Fruit fly (Drosophila melanogaster): ENCODE measurements around the gene t.

The t gene

DNA sequence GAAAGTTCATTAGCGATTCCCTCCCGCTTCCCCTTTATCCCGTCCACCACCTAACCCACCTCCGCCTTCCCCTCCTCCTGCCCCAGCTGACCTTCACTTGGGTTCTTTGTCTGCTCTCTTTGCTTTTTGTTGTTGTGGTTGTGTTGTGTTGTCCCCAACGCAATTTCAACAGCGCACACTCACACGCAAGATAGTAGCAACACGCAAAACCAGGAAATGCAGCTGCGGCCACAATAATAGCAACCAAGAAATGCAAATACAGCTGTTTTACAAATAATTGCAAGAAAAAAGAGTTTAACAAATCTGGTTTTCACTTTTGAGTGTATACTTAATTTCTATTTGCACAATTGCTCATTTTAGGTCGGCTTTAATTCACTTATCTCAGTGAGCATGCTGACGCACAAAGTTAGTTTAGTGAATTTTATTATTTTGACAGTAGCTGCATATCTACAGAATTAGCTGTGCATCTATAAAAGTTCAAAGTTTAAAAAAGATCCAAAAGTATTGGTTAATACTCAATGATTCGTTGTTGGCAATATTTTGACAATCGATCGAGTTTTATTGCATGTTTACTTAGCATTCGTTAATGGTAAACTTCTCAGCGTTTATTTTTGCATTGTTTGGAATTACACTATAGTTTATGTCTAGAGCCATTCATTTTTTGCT, 28.3 kb upstream of the t start:
- no peak for TF ChIP-seq CG7045 (GFP tag; optimal IDR thresholded peaks at IDR 0.05)
- TF ChIP-seq Mnt (GFP tag; optimal IDR thresholded peaks at IDR 0.05), result peak; percentile 40
- TF ChIP-seq bab1 (GFP tag; optimal IDR thresholded peaks at IDR 0.05), result peak; percentile 37
- TF ChIP-seq tj (GFP tag; optimal IDR thresholded peaks at IDR 0.05), result peak; percentile 30
- no peak for TF ChIP-seq kay (GFP tag; ENCODE audit: borderline replicate concordance)
- no peak for TF ChIP-seq toe (GFP tag; optimal IDR thresholded peaks at IDR 0.05)
- TF ChIP-seq Crg-1 (GFP tag; optimal IDR thresholded peaks at IDR 0.05), result no peak
- peak; percentile 37 for TF ChIP-seq CG11617 (GFP tag; optimal IDR thresholded peaks at IDR 0.05)
- peak; percentile 21 for TF ChIP-seq CG5204 (GFP tag; optimal IDR thresholded peaks at IDR 0.05)
- TF ChIP-seq ovo (GFP tag; optimal IDR thresholded peaks at IDR 0.05), result peak; percentile 17
- peak; percentile 32 for TF ChIP-seq CG7101 (tag; optimal IDR thresholded peaks at IDR 0.05)
- peak; percentile 26 for TF ChIP-seq CG33017 (tag; optimal IDR thresholded peaks at IDR 0.05)
- TF ChIP-seq CG14711 (tag; optimal IDR thresholded peaks at IDR 0.05), result peak; percentile 22
- TF ChIP-seq pad (GFP tag; optimal IDR thresholded peaks at IDR 0.05), result no peak

DNA sequence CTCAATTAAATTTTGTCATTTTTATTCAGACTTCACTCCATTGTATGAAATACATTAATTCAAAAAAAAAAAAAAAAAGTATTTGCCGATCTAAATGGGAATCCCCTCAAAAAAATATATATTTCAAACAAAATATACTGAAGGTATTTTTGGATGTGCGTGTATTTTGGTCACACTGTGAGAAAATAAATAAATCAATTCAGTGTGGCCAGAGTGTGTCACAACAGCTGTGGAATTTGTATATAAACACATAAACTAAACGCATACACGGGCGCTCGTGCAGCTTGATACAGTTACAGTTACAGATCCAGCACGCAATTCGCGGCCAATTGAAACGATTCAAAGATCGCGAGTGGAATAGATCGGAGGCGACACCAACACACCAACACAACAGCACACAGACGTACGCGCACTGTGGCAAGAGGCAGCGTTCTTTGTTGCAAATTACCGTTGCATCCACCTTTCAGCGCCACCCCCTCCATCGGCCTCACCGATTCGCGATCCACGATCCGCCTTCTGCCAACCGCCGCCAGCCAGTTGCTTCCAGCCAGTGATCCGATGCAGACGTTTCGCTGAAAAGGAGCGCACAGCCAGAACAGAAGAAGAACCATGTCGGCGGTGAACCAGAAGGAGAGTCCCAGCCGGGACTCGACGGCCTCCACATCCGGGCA, 27.2 kb upstream of the t start, which contains the start of gene CG17754:
Gene CG17754, plus strand, starts transcription at position 260 of the 671 bp plus-strand sequence.
- TF ChIP-seq ovo (GFP tag; optimal IDR thresholded peaks at IDR 0.05), result peak; percentile 4
- TF ChIP-seq CG14711 (tag; optimal IDR thresholded peaks at IDR 0.05), result no peak
- TF ChIP-seq kay (GFP tag; ENCODE audit: borderline replicate concordance), result no peak
- peak; percentile 2 for TF ChIP-seq CG11617 (GFP tag; optimal IDR thresholded peaks at IDR 0.05)
- TF ChIP-seq CG33017 (tag; optimal IDR thresholded peaks at IDR 0.05), result no peak
- TF ChIP-seq Mnt (GFP tag; optimal IDR thresholded peaks at IDR 0.05), result peak; percentile 46
- TF ChIP-seq CG5204 (GFP tag; optimal IDR thresholded peaks at IDR 0.05), result no peak
- TF ChIP-seq CG1620 (GFP tag; optimal IDR thresholded peaks at IDR 0.05), result peak; percentile 17
- no peak for TF ChIP-seq CG12768 (GFP tag; optimal IDR thresholded peaks at IDR 0.05)
- no peak for TF ChIP-seq pad (GFP tag; optimal IDR thresholded peaks at IDR 0.05)
- TF ChIP-seq CG7101 (tag; optimal IDR thresholded peaks at IDR 0.05), result peak; percentile 11
- no peak for TF ChIP-seq Hr96 (GFP tag; optimal IDR thresholded peaks at IDR 0.05)
- TF ChIP-seq bab1 (GFP tag; optimal IDR thresholded peaks at IDR 0.05), result peak; percentile 65
- no peak for TF ChIP-seq cic (GFP tag; optimal IDR thresholded peaks at IDR 0.05)
- no peak for TF ChIP-seq Clk (GFP tag; optimal IDR thresholded peaks at IDR 0.05)
- TF ChIP-seq tj (GFP tag; optimal IDR thresholded peaks at IDR 0.05), result peak; percentile 30

- TF ChIP-seq Hr96 (GFP tag; optimal IDR thresholded peaks at IDR 0.05) (no peak), toe (GFP tag; optimal IDR thresholded peaks at IDR 0.05) (no peak), cnc (optimal IDR thresholded peaks at IDR 0.05) (no peak), CG14711 (tag; optimal IDR thresholded peaks at IDR 0.05) (no peak), Mnt (GFP tag; optimal IDR thresholded peaks at IDR 0.05) (no peak), ovo (GFP tag; optimal IDR thresholded peaks at IDR 0.05) (no peak), kay (GFP tag; ENCODE audit: borderline replicate concordance) (no peak), Clk (GFP tag; optimal IDR thresholded peaks at IDR 0.05) (no peak), CG7045 (GFP tag; optimal IDR thresholded peaks at IDR 0.05) (no peak), CG11617 (GFP tag; optimal IDR thresholded peaks at IDR 0.05) (no peak)
These were observed 25.0 kb upstream of the t start for dm6 chrX:9248040-9248439.

- TF ChIP-seq ovo (GFP tag; optimal IDR thresholded peaks at IDR 0.05) (peak; percentile 32), CG7101 (tag; optimal IDR thresholded peaks at IDR 0.05) (peak; percentile 24), Clk (GFP tag; optimal IDR thresholded peaks at IDR 0.05) (no peak), bab1 (GFP tag; optimal IDR thresholded peaks at IDR 0.05) (peak; percentile 26), tj (GFP tag; optimal IDR thresholded peaks at IDR 0.05) (peak; percentile 70), cic (GFP tag; optimal IDR thresholded peaks at IDR 0.05) (no peak)
These were observed 24.2 kb upstream of the t start, which contains the start of the genes amx and Dsor1 for dm6 chrX:9247171-9247783. Gene amx (minus strand): TSS chrX:9247336. Gene Dsor1 (plus strand): TSS chrX:9247342.

- TF ChIP-seq tj (GFP tag; optimal IDR thresholded peaks at IDR 0.05) (peak; percentile 53), CG12768 (GFP tag; optimal IDR thresholded peaks at IDR 0.05) (no peak), cic (GFP tag; optimal IDR thresholded peaks at IDR 0.05) (no peak), CG5204 (GFP tag; optimal IDR thresholded peaks at IDR 0.05) (no peak), CG1620 (GFP tag; optimal IDR thresholded peaks at IDR 0.05) (peak; percentile 86), Clk (GFP tag; optimal IDR thresholded peaks at IDR 0.05) (no peak), CG7045 (GFP tag; optimal IDR thresholded peaks at IDR 0.05) (peak; percentile 30), Hr96 (GFP tag; optimal IDR thresholded peaks at IDR 0.05) (peak; percentile 82), Crg-1 (GFP tag; optimal IDR thresholded peaks at IDR 0.05) (peak; percentile 84), cnc (optimal IDR thresholded peaks at IDR 0.05) (no peak), CG33017 (tag; optimal IDR thresholded peaks at IDR 0.05) (no peak), bab1 (GFP tag; optimal IDR thresholded peaks at IDR 0.05) (peak; percentile 84), ovo (GFP tag; optimal IDR thresholded peaks at IDR 0.05) (peak; percentile 89), Mnt (GFP tag; optimal IDR thresholded peaks at IDR 0.05) (peak; percentile 67), toe (GFP tag; optimal IDR thresholded peaks at IDR 0.05) (peak; percentile 80), kay (GFP tag; ENCODE audit: borderline replicate concordance) (no peak), CG14711 (tag; optimal IDR thresholded peaks at IDR 0.05) (peak; percentile 90), CG7101 (tag; optimal IDR thresholded peaks at IDR 0.05) (peak; percentile 71), CG11617 (GFP tag; optimal IDR thresholded peaks at IDR 0.05) (peak; percentile 79), pad (GFP tag; optimal IDR thresholded peaks at IDR 0.05) (peak; percentile 60)
These were observed 20.4 kb upstream of the t start, which contains the start of the genes mxc and Larp7 for dm6 chrX:9243417-9243884. Gene mxc (minus strand): TSS chrX:9243467. Gene Larp7 (plus strand): TSS chrX:9243817.
